Fruit fly (Drosophila melanogaster): Measurements from ENCODE around the gene Dyro.

Dyro gene

DNA sequence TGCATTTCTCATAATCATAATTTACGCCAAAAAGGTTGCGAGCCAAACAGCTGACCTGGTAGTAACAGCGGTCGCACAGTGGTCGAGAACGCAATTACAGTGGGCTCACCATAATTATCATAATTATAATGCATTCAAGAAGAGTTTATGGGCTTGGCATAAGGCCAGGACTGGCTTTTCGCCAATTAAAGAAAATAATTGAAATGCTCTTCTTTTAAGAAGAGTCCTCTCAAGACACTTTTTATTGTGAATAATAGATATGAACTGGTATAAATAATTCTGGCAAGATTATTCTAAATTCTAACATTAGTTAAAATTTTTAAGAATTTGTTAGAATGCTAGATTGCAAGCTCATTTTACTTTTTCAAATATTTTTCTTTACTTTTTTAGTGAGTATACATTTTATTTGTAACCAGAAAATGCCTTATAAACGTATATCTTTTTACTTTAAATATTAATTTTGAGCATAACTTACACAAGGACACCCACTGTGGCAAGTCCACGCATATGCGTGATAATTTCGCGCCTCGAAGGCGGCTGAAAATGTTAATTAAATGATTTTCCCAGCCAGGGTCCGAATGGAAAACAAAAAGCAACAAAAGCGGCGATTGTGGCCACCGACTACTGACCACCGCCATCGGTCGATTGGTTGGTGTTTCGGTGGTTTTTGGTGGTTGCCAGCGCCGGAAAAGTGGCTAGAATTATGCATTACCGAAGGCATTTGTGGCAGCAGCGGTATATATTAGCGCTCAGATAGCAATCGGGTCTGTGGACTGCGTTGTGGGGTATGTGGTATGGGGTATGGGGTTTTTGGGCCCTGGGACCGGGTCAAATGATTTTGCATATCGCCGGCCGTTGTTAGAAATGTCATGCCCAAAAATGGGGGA, 10.7 kb upstream of the Dyro start (continued):
- TF ChIP-seq CG8281 (tag; optimal IDR thresholded peaks at IDR 0.05) (no peak), Max (GFP tag; optimal IDR thresholded peaks at IDR 0.05) (no peak), CG10267 (tag; optimal IDR thresholded peaks at IDR 0.05) (no peak), Six4 (GFP tag; optimal IDR thresholded peaks at IDR 0.05) (no peak), insv (GFP tag; optimal IDR thresholded peaks at IDR 0.05) (no peak), fd102C (GFP tag; optimal IDR thresholded peaks at IDR 0.05) (no peak), trh (GFP tag; optimal IDR thresholded peaks at IDR 0.05) (no peak), MTF-1 (GFP tag; optimal IDR thresholded peaks at IDR 0.05; ENCODE audit: borderline replicate concordance) (no peak), MBD-R2 (GFP tag; IDR thresholded peaks at IDR 0.05) (no peak), CG3407 (GFP tag; optimal IDR thresholded peaks at IDR 0.05) (no peak), ato (GFP tag; IDR thresholded peaks at IDR 0.05; ENCODE audit: partially characterized antibody) (no peak), Hand (GFP tag; optimal IDR thresholded peaks at IDR 0.05) (no peak), CG8388 (GFP tag; optimal IDR thresholded peaks at IDR 0.05) (no peak), CG17328 (GFP tag; IDR thresholded peaks at IDR 0.05) (no peak), twi (tag; optimal IDR thresholded peaks at IDR 0.05) (no peak), CG6254 (GFP tag; optimal IDR thresholded peaks at IDR 0.05) (no peak), CG4282 (GFP tag; optimal IDR thresholded peaks at IDR 0.05) (no peak), pfk (GFP tag; optimal IDR thresholded peaks at IDR 0.05) (no peak), PHDP (tag; optimal IDR thresholded peaks at IDR 0.05) (no peak), stc (GFP tag; IDR thresholded peaks at IDR 0.05) (0 out of 2 replicates have a peak, but pooled peaks have one; percentile 13), CG4424 (GFP tag; optimal IDR thresholded peaks at IDR 0.05) (peak; percentile 40), CG10321 (GFP tag; IDR thresholded peaks at IDR 0.05) (no peak), Abd-B (GFP tag; optimal IDR thresholded peaks at IDR 0.05) (no peak), ssp (GFP tag; IDR thresholded peaks at IDR 0.05) (no peak), chm (GFP tag; IDR thresholded peaks at IDR 0.05) (no peak), CG11560 (tag; IDR thresholded peaks at IDR 0.05) (no peak), ATbp (GFP tag; optimal IDR thresholded peaks at IDR 0.05) (no peak), dati (GFP tag; IDR thresholded peaks at IDR 0.05) (no peak), Nf-YB (GFP tag; optimal IDR thresholded peaks at IDR 0.05) (no peak), CG1647 (GFP tag; optimal IDR thresholded peaks at IDR 0.05) (no peak), CG8089 (GFP tag; optimal IDR thresholded peaks at IDR 0.05) (no peak), CG32767 (GFP tag; IDR thresholded peaks at IDR 0.05) (no peak), E2f1 (GFP tag; IDR thresholded peaks at IDR 0.05) (no peak), Bteb2 (GFP tag; optimal IDR thresholded peaks at IDR 0.05) (no peak), CG13775 (GFP tag; optimal IDR thresholded peaks at IDR 0.05) (peak; percentile 40), CG4360 (GFP tag; IDR thresholded peaks at IDR 0.05) (no peak), CG4820 (GFP tag; optimal IDR thresholded peaks at IDR 0.05) (no peak), pb (GFP tag; optimal IDR thresholded peaks at IDR 0.05) (no peak), Doc3 (GFP tag; IDR thresholded peaks at IDR 0.05; ENCODE audit: partially characterized antibody) (no peak), dm (GFP tag; optimal IDR thresholded peaks at IDR 0.05) (no peak), lilli (GFP tag; optimal IDR thresholded peaks at IDR 0.05) (peak; percentile 18), BEAF-32 (GFP tag; optimal IDR thresholded peaks at IDR 0.05) (no peak), NFAT (GFP tag; IDR thresholded peaks at IDR 0.05) (no peak), sna (GFP tag; IDR thresholded peaks at IDR 0.05; ENCODE audit: partially characterized antibody) (no peak), CG10209 (GFP tag; optimal IDR thresholded peaks at IDR 0.05) (peak; percentile 17), CG4730 (GFP tag; IDR thresholded peaks at IDR 0.05) (no peak), Hr3 (GFP tag; optimal IDR thresholded peaks at IDR 0.05) (peak; percentile 10), CG7987 (GFP tag; optimal IDR thresholded peaks at IDR 0.05) (no peak), CG1233 (GFP tag; optimal IDR thresholded peaks at IDR 0.05) (peak; percentile 18)

All from whole organism, embryonic.